Worm (Caenorhabditis elegans): Measurements from ENCODE around the gene T15B12.1.

Gene T15B12.1

DNA sequence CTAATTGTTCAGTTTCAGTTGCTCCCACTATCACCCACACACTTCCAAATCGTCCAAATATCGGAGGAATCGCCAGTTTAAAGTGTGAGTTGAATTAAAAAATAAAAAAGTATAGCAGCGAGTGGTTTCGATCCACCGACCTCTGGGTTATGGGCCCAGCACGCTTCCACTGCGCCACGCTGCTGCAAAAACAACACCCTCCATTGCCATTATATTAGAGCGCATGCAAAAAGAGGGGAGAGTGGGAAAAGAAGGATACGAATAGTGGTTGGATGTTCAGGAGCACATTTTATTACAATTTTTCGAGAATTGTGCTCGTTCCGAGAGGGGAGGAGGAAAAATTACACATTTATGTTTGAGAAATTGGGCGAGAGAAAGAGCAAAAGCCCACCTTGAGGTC lies 6.9 kb downstream of the T15B12.1 start (continued):
- peak; percentile 12 for TF ChIP-seq nhr-76 (tag; optimal IDR thresholded peaks at IDR 0.05)
- TF ChIP-seq ztf-11 (tag; optimal IDR thresholded peaks at IDR 0.05), result peak in 1 of 2 experiments; percentile 51
- peak; percentile 25 to 46 (median 34) for TF ChIP-seq ceh-82 (tag; optimal IDR thresholded peaks at IDR 0.05)
- TF ChIP-seq snu-23 (GFP tag; optimal IDR thresholded peaks at IDR 0.05), result peak; percentile 83
- TF ChIP-seq unc-98 (GFP tag; IDR thresholded peaks at IDR 0.05), result 0 out of 2 replicates have a peak, but pooled peaks have one; percentile 27
- peak; percentile 55 to 63 for TF ChIP-seq lsy-2 (tag; optimal IDR thresholded peaks at IDR 0.05)
- no peak for TF ChIP-seq egl-13 (tag; optimal IDR thresholded peaks at IDR 0.05)
- no peak for TF ChIP-seq pag-3 (tag; optimal IDR thresholded peaks at IDR 0.05; ENCODE audit: borderline replicate concordance, insufficient read depth)
- no peak for TF ChIP-seq Y116A8C.19 (tag; optimal IDR thresholded peaks at IDR 0.05; ENCODE audit: borderline replicate concordance)
- TF ChIP-seq lin-13 (GFP tag; optimal IDR thresholded peaks at IDR 0.05), result no peak
- TF ChIP-seq nhr-71 (tag; optimal IDR thresholded peaks at IDR 0.05), result peak; percentile 83
- TF ChIP-seq fkh-8 (tag; optimal IDR thresholded peaks at IDR 0.05), result peak; percentile 28
- TF ChIP-seq xbp-1 (tag; optimal IDR thresholded peaks at IDR 0.05), result peak; percentile 57
- peak; percentile 81 for TF ChIP-seq lin-14 (GFP tag; optimal IDR thresholded peaks at IDR 0.05)
- no peak for TF ChIP-seq egl-27 (tag; optimal IDR thresholded peaks at IDR 0.05)
- peak; percentile 39 for TF ChIP-seq ceh-63 (GFP tag; optimal IDR thresholded peaks at IDR 0.05)
- TF ChIP-seq jun-1 (tag; optimal IDR thresholded peaks at IDR 0.05), result no peak
- no peak for TF ChIP-seq nhr-12 (tag; optimal IDR thresholded peaks at IDR 0.05)
- no peak for TF ChIP-seq sptf-1 (tag; optimal IDR thresholded peaks at IDR 0.05)
- TF ChIP-seq alr-1 (tag; optimal IDR thresholded peaks at IDR 0.05; ENCODE audit: borderline replicate concordance), result no peak
- no peak for TF ChIP-seq aha-1 (tag; optimal IDR thresholded peaks at IDR 0.05)
- TF ChIP-seq skn-1 (tag; optimal IDR thresholded peaks at IDR 0.05), result peak; percentile 59
- peak; percentile 52 for TF ChIP-seq ztf-4 (tag; optimal IDR thresholded peaks at IDR 0.05)
- peak; percentile 31 for TF ChIP-seq ceh-8 (GFP tag; optimal IDR thresholded peaks at IDR 0.05)
- TF ChIP-seq pqm-1 (tag; optimal IDR thresholded peaks at IDR 0.05), result no peak
- TF ChIP-seq blmp-1 (tag; optimal IDR thresholded peaks at IDR 0.05), result peak; percentile 7
- peak in 1 of 2 experiments; percentile 37 for TF ChIP-seq mdl-1 (tag; optimal IDR thresholded peaks at IDR 0.05)
- TF ChIP-seq ces-1 (GFP tag; optimal IDR thresholded peaks at IDR 0.05), result no peak
- TF ChIP-seq lir-3 (tag; optimal IDR thresholded peaks at IDR 0.05; ENCODE audit: poor library complexity), result no peak
- no peak for TF ChIP-seq efl-3 (GFP tag; optimal IDR thresholded peaks at IDR 0.05)

DNA sequence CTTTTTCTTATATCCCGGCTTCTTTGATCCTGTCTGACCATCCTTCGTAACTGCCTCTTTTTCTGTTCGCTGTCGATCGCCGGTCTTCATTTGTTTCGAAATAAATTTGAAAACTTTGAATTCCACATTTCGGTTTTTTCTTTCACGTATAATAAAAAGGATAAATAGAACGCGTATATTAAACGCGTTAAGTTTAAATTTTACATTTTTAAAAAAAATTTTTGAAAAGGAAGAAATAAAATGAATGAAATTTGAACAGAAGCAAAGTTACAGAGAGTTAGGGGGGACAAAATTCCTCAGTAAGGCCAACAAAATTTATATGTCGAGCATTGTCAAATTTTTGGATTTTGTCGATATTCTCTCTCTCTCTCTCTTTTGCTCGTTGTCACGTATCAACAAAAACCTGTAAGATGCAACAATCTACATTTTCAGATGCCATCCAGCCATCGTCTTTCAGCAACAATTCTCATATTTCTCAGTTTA lies 13.8 kb downstream of the T15B12.1 start, which contains the start of the genes T15B12.2 and F52C9.5:
T15B12.2 (minus strand) TSS at position 101 of the 483 bp plus-strand sequence.
F52C9.5 (plus strand) TSS at position 433 of the 483 bp plus-strand sequence.
- TF ChIP-seq ceh-90 (tag; optimal IDR thresholded peaks at IDR 0.05) (no peak), egl-27 (tag; optimal IDR thresholded peaks at IDR 0.05) (no peak), skn-1 (tag; optimal IDR thresholded peaks at IDR 0.05) (no peak), F16B12.6 (tag; optimal IDR thresholded peaks at IDR 0.05) (no peak), unc-86 (tag; optimal IDR thresholded peaks at IDR 0.05) (no peak), ceh-88 (GFP tag; IDR thresholded peaks at IDR 0.05) (no peak), nhr-71 (tag; optimal IDR thresholded peaks at IDR 0.05) (no peak), ceh-63 (GFP tag; optimal IDR thresholded peaks at IDR 0.05) (no peak), zip-4 (GFP tag; optimal IDR thresholded peaks at IDR 0.05) (no peak), fos-1 (tag; optimal IDR thresholded peaks at IDR 0.05) (no peak), elt-2 (tag; optimal IDR thresholded peaks at IDR 0.05) (no peak), nhr-77 (tag; optimal IDR thresholded peaks at IDR 0.05) (no peak), fkh-8 (tag; optimal IDR thresholded peaks at IDR 0.05) (no peak), C16A3.4 (tag; optimal IDR thresholded peaks at IDR 0.05) (no peak), hlh-4 (tag; optimal IDR thresholded peaks at IDR 0.05) (no peak), vab-15 (tag; optimal IDR thresholded peaks at IDR 0.05) (no peak), C34B4.2 (tag; optimal IDR thresholded peaks at IDR 0.05) (no peak), mab-9 (GFP tag; IDR thresholded peaks at IDR 0.05) (no peak), hpl-2 (GFP tag; optimal IDR thresholded peaks at IDR 0.05) (no peak)
